Fruit fly (Drosophila melanogaster) whole organism: Measurements from ENCODE around the gene Cep290.

Experiments used
- CG8478 ChIP-seq: fragments of >200 bp; optimal IDR thresholded peaks from 2 replicates; lab custom pipeline; 2018; ENCODE audit warnings: inconsistent platforms
- EcR ChIP-seq, 2 experiments: fragments of >200 bp; optimal IDR thresholded peaks; 2 replicates each; lab custom pipeline; 2017; ENCODE audit warnings: missing biosample characterization in 2 of 2, missing genetic modification characterization in 2 of 2, missing genetic modification reagents in 2 of 2
- pan ChIP-seq: fragments of >200 bp; optimal IDR thresholded peaks from 2 replicates; lab custom pipeline; 2017

DNA sequence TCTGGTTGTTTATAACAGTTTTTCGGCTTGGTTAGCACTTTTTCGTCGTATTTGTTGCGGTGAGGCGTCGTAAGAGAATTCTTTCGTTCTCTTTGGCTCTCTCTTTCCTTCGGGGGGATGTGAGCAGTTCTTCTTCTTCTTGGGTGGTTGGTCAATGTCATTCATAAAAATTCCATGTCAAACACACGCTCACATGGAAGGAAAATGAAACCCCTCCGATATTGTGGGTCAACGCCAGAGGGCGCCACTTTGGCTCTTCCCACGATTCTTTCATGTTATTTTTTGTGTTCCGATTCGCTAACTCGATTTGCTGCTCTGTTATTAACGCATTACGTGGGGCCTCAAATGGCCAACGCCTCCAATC, 39.1 kb downstream of the Cep290 start:
- no peak for TF ChIP-seq CG8478 (lab: Kevin White, UChicago)
- TF ChIP-seq pan: no peak
- TF ChIP-seq EcR (GFP tag; optimal IDR thresholded peaks at IDR 0.05; lab: Kevin White, UChicago): no peak
